Worm (Caenorhabditis elegans) whole organism, L3 larva: ENCODE measurements around the gene F13C5.1.

Source experiments
- elt-2 ChIP-seq: sonication (generic microtip); optimal IDR thresholded peaks from 2 replicates; lab custom pipeline; 2016; ENCODE audit warnings: missing genetic modification reagents, mild to moderate bottlenecking, missing genetic modification characterization, missing compliant biosample characterization
- mml-1 ChIP-seq: fragments of 150-350 bp; sonication (generic microtip); optimal IDR thresholded peaks from 3 replicates; lab custom pipeline; 2014; ENCODE audit warnings: missing biosample characterization, missing genetic modification characterization
- nhr-43 ChIP-seq: sonication (generic microtip); optimal IDR thresholded peaks from 2 replicates; lab custom pipeline; 2016; ENCODE audit warnings: mild to moderate bottlenecking, missing genetic modification characterization, missing compliant biosample characterization; ENCODE audit not compliant: poor library complexity, severe bottlenecking
- nhr-67 ChIP-seq: fragments of 150-350 bp; optimal IDR thresholded peaks from 2 replicates; lab custom pipeline; 2014; ENCODE audit warnings: missing biosample characterization, missing genetic modification characterization
- pha-4 ChIP-seq: fragments of 150-350 bp; optimal IDR thresholded peaks from 2 replicates; lab custom pipeline; 2014; ENCODE audit warnings: missing biosample characterization, missing genetic modification reagents, missing genetic modification characterization
- pqm-1 ChIP-seq: fragments of 150-350 bp; optimal IDR thresholded peaks from 2 replicates; lab custom pipeline; 2017; ENCODE audit warnings: missing biosample characterization, missing genetic modification characterization, inconsistent platforms

F13C5.1 gene

ce11 chrX:646493-646892, 44.5 kb downstream of the F13C5.1 start:
- TF ChIP-seq elt-2 (tag; lab: Kevin White, UChicago), result peak; percentile 80
- TF ChIP-seq nhr-43 (tag; lab: Kevin White, UChicago), result no peak
- TF ChIP-seq pqm-1, result peak; percentile 65
- peak; percentile 8 for TF ChIP-seq pha-4 (tag; lab: Kevin White, UChicago)
- TF ChIP-seq, all 47 proteins: peak for 3

DNA sequence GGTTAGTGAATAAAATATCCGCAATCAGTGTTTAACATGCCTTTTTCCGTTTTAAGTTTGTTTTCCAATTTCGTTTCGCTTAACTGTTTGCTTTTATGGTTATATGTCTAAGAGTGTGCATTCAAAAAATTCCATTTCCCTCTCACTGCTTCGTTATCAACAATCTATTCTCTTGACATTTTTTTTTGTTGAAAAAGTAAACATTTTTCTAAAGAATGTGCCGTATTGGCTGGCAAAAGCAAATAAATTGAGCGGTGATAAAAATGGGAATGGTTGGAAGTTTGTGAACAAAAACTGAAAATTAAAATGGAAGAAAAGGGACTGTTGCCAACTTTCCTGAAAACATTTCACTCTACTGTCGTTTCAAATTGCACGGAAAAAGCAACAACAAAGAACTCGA, 49.7 kb downstream of the F13C5.1 start:
- TF ChIP-seq nhr-67 (tag; lab: Kevin White, UChicago) (no peak), pha-4 (tag; lab: Kevin White, UChicago) (peak; percentile 85), mml-1 (tag; lab: Kevin White, UChicago) (no peak), elt-2 (tag; lab: Kevin White, UChicago) (peak; percentile 74), pqm-1 (peak; percentile 12)
